Worm (Caenorhabditis elegans): ENCODE measurements around the gene btbd-10.

- no peak for TF ChIP-seq F13H6.1 (tag; optimal IDR thresholded peaks at IDR 0.05)
- TF ChIP-seq dve-1 (tag; optimal IDR thresholded peaks at IDR 0.05): no peak
- TF ChIP-seq ttx-3 (tag; optimal IDR thresholded peaks at IDR 0.05): no peak
- TF ChIP-seq pha-4 (tag; optimal IDR thresholded peaks at IDR 0.05): no peak
- no peak for TF ChIP-seq pqm-1 (tag; optimal IDR thresholded peaks at IDR 0.05)
- no peak for TF ChIP-seq nhr-232 (tag; optimal IDR thresholded peaks at IDR 0.05)
- TF ChIP-seq ceh-22 (tag; optimal IDR thresholded peaks at IDR 0.05): no peak
Observed at ce11 chrII:4883412-4883811, 21.4 kb upstream of the btbd-10 start, which contains the start of gene gst-8.
